Fruit fly (Drosophila melanogaster): Measurements from ENCODE around the gene CG42266.

The CG42266 gene

DNA sequence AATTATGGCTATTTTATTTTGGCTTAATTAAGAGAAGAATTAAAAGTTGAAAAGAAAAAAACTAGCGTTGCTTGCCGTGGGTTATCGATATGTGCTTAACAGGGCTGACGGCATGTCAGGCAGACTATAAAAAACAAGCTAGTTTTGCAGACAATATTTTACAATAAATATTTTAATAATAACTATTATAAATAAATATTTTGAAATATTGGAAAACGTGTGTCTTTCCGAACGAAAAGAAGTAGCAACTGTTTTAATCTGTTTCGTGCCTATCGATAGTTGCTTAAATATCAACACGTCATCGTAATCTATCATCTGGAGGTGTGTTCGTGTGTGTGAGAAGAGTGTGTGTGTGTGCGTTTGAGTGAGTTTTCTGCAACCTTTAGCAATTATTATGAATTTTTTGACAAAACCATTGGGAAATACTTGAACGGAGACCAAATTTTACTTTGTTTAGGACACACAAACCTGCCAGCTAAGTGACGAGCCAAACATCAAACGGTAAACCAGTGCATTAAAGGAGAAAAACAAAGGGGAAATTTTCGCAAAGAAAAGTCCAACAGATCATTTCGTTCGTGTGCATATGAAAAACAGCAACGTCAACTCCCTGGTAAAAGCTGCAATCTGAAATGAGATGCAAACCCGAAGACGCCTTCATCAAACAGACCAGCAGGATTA is 33.0 kb downstream of the CG42266 start, which contains the start of the genes CG5861 and Syx5 (continued):
- peak; percentile 82 for TF ChIP-seq CG12391 (tag; optimal IDR thresholded peaks at IDR 0.05)
- TF ChIP-seq chn (GFP tag; optimal IDR thresholded peaks at IDR 0.05) = no peak
- TF ChIP-seq Mrtf (GFP tag; IDR thresholded peaks at IDR 0.05) = no peak
- peak; percentile 54; the same call in 1 of the 2 replicates for TF ChIP-seq CG4730 (GFP tag; IDR thresholded peaks at IDR 0.05)
- TF ChIP-seq lmd (GFP tag; IDR thresholded peaks at IDR 0.05) = peak; percentile 52; the same call in 1 of the 2 replicates
- TF ChIP-seq CG12659 (GFP tag; optimal IDR thresholded peaks at IDR 0.05) = peak; percentile 81
- TF ChIP-seq Rfx (GFP tag; IDR thresholded peaks at IDR 0.05) = peak; percentile 69; the same call in 1 of the 2 replicates
- TF ChIP-seq Oli (tag; optimal IDR thresholded peaks at IDR 0.05) = no peak
- no peak for TF ChIP-seq luna (GFP tag; optimal IDR thresholded peaks at IDR 0.05)
- TF ChIP-seq gro (GFP tag; optimal IDR thresholded peaks at IDR 0.05) = no peak
- TF ChIP-seq CG1603 (tag; optimal IDR thresholded peaks at IDR 0.05) = no peak
- TF ChIP-seq bcd (GFP tag; optimal IDR thresholded peaks at IDR 0.05) = peak; percentile 62
- no peak for TF ChIP-seq dimm (GFP tag; IDR thresholded peaks at IDR 0.05)
- TF ChIP-seq CG31365 (tag; optimal IDR thresholded peaks at IDR 0.05) = no peak
- peak; percentile 75 for TF ChIP-seq Dref (GFP tag; IDR thresholded peaks at IDR 0.05)
- TF ChIP-seq B-H1 (GFP tag; IDR thresholded peaks at IDR 0.05) = no peak
- no peak for TF ChIP-seq bowl (GFP tag; IDR thresholded peaks at IDR 0.05)
- no peak for TF ChIP-seq NC2β (GFP tag; optimal IDR thresholded peaks at IDR 0.05)
- peak; percentile 57 for TF ChIP-seq PHDP (tag; optimal IDR thresholded peaks at IDR 0.05)
- peak; percentile 24 for TF ChIP-seq CG12155 (GFP tag; optimal IDR thresholded peaks at IDR 0.05)
- TF ChIP-seq ewg (GFP tag; optimal IDR thresholded peaks at IDR 0.05) = no peak
- 0 out of 2 replicates have a peak, but pooled peaks have one; percentile 25 for TF ChIP-seq CG4404 (GFP tag; IDR thresholded peaks at IDR 0.05)
- TF ChIP-seq CG13894 (tag; optimal IDR thresholded peaks at IDR 0.05) = no peak
- no peak for TF ChIP-seq CG9876 (GFP tag; optimal IDR thresholded peaks at IDR 0.05)
- TF ChIP-seq dmrt11E (tag; optimal IDR thresholded peaks at IDR 0.05) = peak; percentile 22
- no peak for TF ChIP-seq CG43689 (GFP tag; IDR thresholded peaks at IDR 0.05)
- TF ChIP-seq CG4282 (GFP tag; optimal IDR thresholded peaks at IDR 0.05) = no peak
- TF ChIP-seq gce (GFP tag; IDR thresholded peaks at IDR 0.05) = no peak
- peak; percentile 47; the same call in 1 of the 2 replicates for TF ChIP-seq Adf1 (GFP tag; IDR thresholded peaks at IDR 0.05)
- peak; percentile 43 for TF ChIP-seq CG18619 (GFP tag; optimal IDR thresholded peaks at IDR 0.05)
- peak; percentile 88 for TF ChIP-seq sqz (GFP tag; optimal IDR thresholded peaks at IDR 0.05)
- TF ChIP-seq aop (GFP tag; IDR thresholded peaks at IDR 0.05) = no peak
- TF ChIP-seq Awh (GFP tag; IDR thresholded peaks at IDR 0.05) = no peak
- TF ChIP-seq CG11093 (GFP tag; IDR thresholded peaks at IDR 0.05) = no peak
- no peak for TF ChIP-seq abd-A (tag; optimal IDR thresholded peaks at IDR 0.05)
- TF ChIP-seq pita (GFP tag; optimal IDR thresholded peaks at IDR 0.05) = no peak
- no peak for TF ChIP-seq CG17612 (GFP tag; IDR thresholded peaks at IDR 0.05)
- TF ChIP-seq Ssrp (tag; optimal IDR thresholded peaks at IDR 0.05) = peak; percentile 37
- TF ChIP-seq Xbp1 (GFP tag; optimal IDR thresholded peaks at IDR 0.05) = peak; percentile 87
- TF ChIP-seq hb (GFP tag; IDR thresholded peaks at IDR 0.05; ENCODE audit: partially characterized antibody) = peak; percentile 70; the same call in 1 of the 3 replicates
- TF ChIP-seq pan (optimal IDR thresholded peaks at IDR 0.05) = no peak
- TF ChIP-seq pan (GFP tag; optimal IDR thresholded peaks at IDR 0.05 in 1 of 2, IDR thresholded peaks at IDR 0.05 in 1 of 2) = peak in 1 of 2 experiments; percentile 50
- peak; percentile 17; the same call in 1 of the 3 replicates for TF ChIP-seq CG14050 (GFP tag; IDR thresholded peaks at IDR 0.05)
- peak; percentile 78; the same call in 1 of the 2 replicates for TF ChIP-seq CG32532 (GFP tag; IDR thresholded peaks at IDR 0.05)
- TF ChIP-seq sr (GFP tag; IDR thresholded peaks at IDR 0.05) = no peak
- TF ChIP-seq CG11695 (GFP tag; IDR thresholded peaks at IDR 0.05) = peak; percentile 21; the same call in 1 of the 3 replicates
- no peak for TF ChIP-seq Atf-2 (GFP tag; optimal IDR thresholded peaks at IDR 0.05)
- no peak for TF ChIP-seq schlank (tag; optimal IDR thresholded peaks at IDR 0.05)
- no peak for TF ChIP-seq CG10321 (GFP tag; IDR thresholded peaks at IDR 0.05)
- TF ChIP-seq CG13624 (GFP tag; optimal IDR thresholded peaks at IDR 0.05) = no peak
- TF ChIP-seq pros (GFP tag; optimal IDR thresholded peaks at IDR 0.05) = no peak

Data from whole organism, embryonic.